Worm (Caenorhabditis elegans) whole organism, L4 larva: ENCODE results near the gene T14G12.11.

Experiments used
- F49E8.2 ChIP-seq: sonication (generic microtip); optimal IDR thresholded peaks from 2 replicates; lab custom pipeline; 2016; ENCODE audit warnings: missing compliant biosample characterization, mild to moderate bottlenecking, missing genetic modification characterization, borderline replicate concordance
- egl-43 ChIP-seq: fragments of 200-800 bp; sonication (Bioruptor generic); IDR thresholded peaks from 2 replicates; pipeline ENCODE4 v1.3.6; 2022; ENCODE audit warnings: missing genetic modification reagents, missing genetic modification characterization, missing compliant biosample characterization
- hlh-30 ChIP-seq: sonication (generic microtip); optimal IDR thresholded peaks from 2 replicates; lab custom pipeline; 2017; ENCODE audit warnings: antibody characterized with exemption, mild to moderate bottlenecking, missing genetic modification characterization, missing compliant biosample characterization; ENCODE audit not compliant: insufficient read depth
- hmg-1.1 ChIP-seq: fragments of 200-800 bp; sonication (Bioruptor generic); IDR thresholded peaks from 2 replicates; pipeline ENCODE4 v1.3.6; 2022; ENCODE audit warnings: missing genetic modification reagents, missing genetic modification characterization, missing compliant biosample characterization
- lin-15B ChIP-seq: fragments of 150-350 bp; sonication (generic microtip); optimal IDR thresholded peaks from 3 replicates; lab custom pipeline; 2014; ENCODE audit warnings: missing biosample characterization, missing genetic modification characterization
- nhr-102 ChIP-seq: sonication (generic microtip); optimal IDR thresholded peaks from 2 replicates; lab custom pipeline; 2016; ENCODE audit warnings: mild to moderate bottlenecking, missing genetic modification characterization, moderate library complexity, missing compliant biosample characterization
- nhr-11 ChIP-seq: fragments of 150-350 bp; optimal IDR thresholded peaks from 2 replicates; lab custom pipeline; 2014; ENCODE audit warnings: missing biosample characterization, missing genetic modification characterization
- nhr-28 ChIP-seq: fragments of 150-350 bp; optimal IDR thresholded peaks from 2 replicates; lab custom pipeline; 2014; ENCODE audit warnings: missing biosample characterization, missing genetic modification characterization
- nhr-6 ChIP-seq: fragments of 150-350 bp; optimal IDR thresholded peaks from 2 replicates; lab custom pipeline; 2014; ENCODE audit warnings: missing biosample characterization, missing genetic modification characterization
- nhr-77 ChIP-seq: fragments of 150-350 bp; optimal IDR thresholded peaks from 2 replicates; lab custom pipeline; 2014; ENCODE audit warnings: missing biosample characterization, missing genetic modification characterization
- unc-62 ChIP-seq, 3 experiments: fragments of 150-350 bp in 1 of 3; sonication (generic microtip); optimal IDR thresholded peaks in 2 of 3; peaks in 1 of 3; 1 replicate in 1 of 3; 2 replicates in 2 of 3; lab custom pipeline; 2014 to 2017; ENCODE audit warnings: missing biosample characterization in 3 of 3, missing genetic modification characterization in 3 of 3, missing genetic modification reagents in 3 of 3, missing genotype in 1 of 3

T14G12.11 gene

ce11 chrX:3711581-3712101 lies 50.7 kb downstream of the T14G12.11 start (continued):
- TF ChIP-seq egl-43 (GFP tag; lab: Robert Waterston, UW): no peak
- TF ChIP-seq hmg-1.1 (GFP tag; lab: Robert Waterston, UW): 0 out of 2 replicates have a peak, but pooled peaks have one; percentile 25
- no peak for TF ChIP-seq nhr-11 (tag; lab: Kevin White, UChicago)
- TF ChIP-seq hlh-30 (tag; lab: Kevin White, UChicago): no peak
- TF ChIP-seq nhr-77: no peak
- TF ChIP-seq nhr-28 (tag; lab: Kevin White, UChicago): no peak
- no peak for TF ChIP-seq lin-15B (tag; lab: Kevin White, UChicago)
- TF ChIP-seq nhr-102: no peak
- no peak for TF ChIP-seq nhr-6 (tag; lab: Kevin White, UChicago)
- no peak for TF ChIP-seq F49E8.2 (tag; lab: Kevin White, UChicago)
- peak in 1 of 2 experiments; percentile 89 for TF ChIP-seq unc-62 (GFP tag; optimal IDR thresholded peaks at IDR 0.05 in 1 of 2; lab: Kevin White, UChicago)
- TF ChIP-seq unc-62 (tag; optimal IDR thresholded peaks at IDR 0.05; lab: Kevin White, UChicago): no peak
- TF ChIP-seq, all 104 proteins: peak for 4
